Worm (Caenorhabditis elegans): Measurements from ENCODE around the gene R02D5.4.

DNA sequence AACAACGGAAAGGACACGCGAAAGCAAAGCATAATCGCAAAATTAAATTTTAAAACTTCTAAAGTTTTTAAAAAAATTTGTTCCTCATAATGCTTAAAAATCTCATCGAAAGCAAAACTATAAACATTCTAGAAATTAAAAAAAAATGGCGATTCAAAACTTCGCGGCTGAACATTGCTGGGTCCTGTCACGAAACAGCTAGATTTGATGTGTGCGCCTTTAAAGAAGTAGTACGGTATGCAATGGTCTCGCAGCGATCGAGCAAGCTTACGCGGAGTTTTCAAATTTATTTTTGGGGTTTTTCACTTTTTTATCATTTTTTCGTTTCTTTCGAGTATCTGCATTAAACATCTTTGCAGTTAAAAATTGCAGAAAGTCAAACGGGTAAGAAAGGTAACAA, 27.4 kb downstream of the R02D5.4 start, which contains the start of gene coh-3:
- TF ChIP-seq mxl-2 (GFP tag; conservative IDR thresholded peaks at IDR 0.05) (no peak), nhr-237 (tag; optimal IDR thresholded peaks at IDR 0.05) (no peak), T26A8.4 (GFP tag; IDR thresholded peaks at IDR 0.05) (no peak), fos-1 (tag; optimal IDR thresholded peaks at IDR 0.05) (no peak), lin-13 (GFP tag; optimal IDR thresholded peaks at IDR 0.05) (no peak), mep-1 (tag; optimal IDR thresholded peaks at IDR 0.05) (no peak), nhr-76 (tag; optimal IDR thresholded peaks at IDR 0.05) (no peak), ceh-82 (tag; optimal IDR thresholded peaks at IDR 0.05) (no peak), snpc-4 (tag; optimal IDR thresholded peaks at IDR 0.05) (no peak), arid-1 (GFP tag; conservative IDR thresholded peaks at IDR 0.05) (peak; percentile 51; the same call in 1 of the 2 replicates), mdl-1 (tag; optimal IDR thresholded peaks at IDR 0.05) (no peak), mxl-3 (GFP tag; optimal IDR thresholded peaks at IDR 0.05) (no peak), egl-43 (GFP tag; IDR thresholded peaks at IDR 0.05) (no peak), nhr-28 (tag; optimal IDR thresholded peaks at IDR 0.05) (no peak)

Measured in whole organism, L4 larva.